Fruit fly (Drosophila melanogaster) whole organism, prepupa: ENCODE data around the gene stas.

Experiments
- Blimp-1 ChIP-seq: fragments of 200-800 bp; sonication (Bioruptor generic); optimal IDR thresholded peaks from 3 replicates; lab custom pipeline; 2017; ENCODE audit warnings: missing biosample characterization, missing genetic modification characterization, mild to moderate bottlenecking, moderate library complexity, missing genetic modification reagents
- CG10631 ChIP-seq: fragments of 200-800 bp; sonication (Bioruptor generic); optimal IDR thresholded peaks from 2 replicates; lab custom pipeline; 2016; ENCODE audit warnings: missing biosample characterization, missing genetic modification characterization
- CG11294 ChIP-seq: fragments of 200-800 bp; sonication (Bioruptor generic); IDR thresholded peaks from 2 replicates; pipeline ENCODE4 v1.3.6; 2022; ENCODE audit warnings: missing biosample characterization, missing genetic modification characterization
- CG11762 ChIP-seq: fragments of 200-800 bp; sonication (Bioruptor generic); optimal IDR thresholded peaks from 3 replicates; lab custom pipeline; 2016; ENCODE audit warnings: missing biosample characterization, missing genetic modification characterization; ENCODE audit not compliant: insufficient read depth
- CG11902 ChIP-seq: fragments of 200-800 bp; sonication (Bioruptor generic); optimal IDR thresholded peaks from 3 replicates; lab custom pipeline; 2016; ENCODE audit warnings: missing biosample characterization, missing genetic modification characterization
- CG1621 ChIP-seq: fragments of 200-800 bp; sonication (Bioruptor generic); optimal IDR thresholded peaks from 3 replicates; lab custom pipeline; 2018; ENCODE audit warnings: missing biosample characterization, mild to moderate bottlenecking, missing genetic modification characterization
- CG16779 ChIP-seq: fragments of 200-800 bp; sonication (Bioruptor generic); optimal IDR thresholded peaks from 3 replicates; lab custom pipeline; 2017; ENCODE audit warnings: missing biosample characterization, mild to moderate bottlenecking, missing genetic modification characterization
- CG3032 ChIP-seq: fragments of 200-800 bp; optimal IDR thresholded peaks from 2 replicates; lab custom pipeline; 2019; ENCODE audit warnings: missing biosample characterization, mild to moderate bottlenecking, missing genetic modification characterization, moderate library complexity
- CG31627 ChIP-seq: fragments of 200-800 bp; sonication (Bioruptor generic); optimal IDR thresholded peaks from 3 replicates; lab custom pipeline; 2016; ENCODE audit warnings: missing biosample characterization, missing genetic modification characterization
- CG32006 ChIP-seq: fragments of 200-800 bp; sonication (Bioruptor generic); optimal IDR thresholded peaks from 3 replicates; lab custom pipeline; 2017; ENCODE audit warnings: missing biosample characterization, mild to moderate bottlenecking, missing genetic modification characterization
- CG3919 ChIP-seq: fragments of 200-800 bp; sonication (Bioruptor generic); optimal IDR thresholded peaks from 3 replicates; lab custom pipeline; 2016; ENCODE audit warnings: missing biosample characterization, missing genetic modification characterization
- CG4318 ChIP-seq: fragments of 200-800 bp; sonication (Bioruptor generic); optimal IDR thresholded peaks from 3 replicates; lab custom pipeline; 2017; ENCODE audit warnings: missing biosample characterization, mild to moderate bottlenecking, missing genetic modification characterization
- CG6163 ChIP-seq: fragments of 200-800 bp; sonication (Bioruptor generic); IDR thresholded peaks from 3 replicates; pipeline ENCODE4 v1.3.6; 2022; ENCODE audit warnings: missing biosample characterization, missing genetic modification characterization
- CG6276 ChIP-seq: fragments of 200-800 bp; sonication (Bioruptor generic); optimal IDR thresholded peaks from 2 replicates; lab custom pipeline; 2017; ENCODE audit warnings: missing biosample characterization, mild to moderate bottlenecking, missing genetic modification characterization
- CG6808 ChIP-seq: fragments of 200-800 bp; sonication (Bioruptor generic); optimal IDR thresholded peaks from 3 replicates; lab custom pipeline; 2017; ENCODE audit warnings: missing biosample characterization, missing genetic modification characterization, mild to moderate bottlenecking, moderate library complexity, missing genetic modification reagents
- CG6854 ChIP-seq: fragments of 200-800 bp; sonication (Bioruptor generic); optimal IDR thresholded peaks from 2 replicates; lab custom pipeline; 2017; ENCODE audit warnings: missing biosample characterization, mild to moderate bottlenecking, missing genetic modification characterization
- CG7368 ChIP-seq: fragments of 200-800 bp; sonication (Bioruptor generic); optimal IDR thresholded peaks from 3 replicates; lab custom pipeline; 2016; ENCODE audit warnings: missing biosample characterization, missing genetic modification characterization
- CG8119 ChIP-seq: fragments of 200-800 bp; sonication (Bioruptor generic); IDR thresholded peaks from 3 replicates; pipeline ENCODE4 v1.3.6; 2022; ENCODE audit warnings: missing biosample characterization, missing genetic modification characterization
- CG8319 ChIP-seq: fragments of 200-800 bp; sonication (Bioruptor generic); optimal IDR thresholded peaks from 3 replicates; lab custom pipeline; 2016; ENCODE audit warnings: missing biosample characterization, missing genetic modification characterization
- CG9139 ChIP-seq: fragments of 200-800 bp; sonication (Bioruptor generic); optimal IDR thresholded peaks from 3 replicates; lab custom pipeline; 2017; ENCODE audit warnings: missing biosample characterization, mild to moderate bottlenecking, missing genetic modification characterization
- Eip75B ChIP-seq: fragments of 200-800 bp; sonication (Bioruptor generic); optimal IDR thresholded peaks from 3 replicates; lab custom pipeline; 2016; ENCODE audit warnings: missing biosample characterization, missing genetic modification characterization
- Eip78C ChIP-seq: fragments of 200-800 bp; sonication (Bioruptor generic); peaks from one replicate; lab custom pipeline; 2016; ENCODE audit warnings: missing biosample characterization, missing genetic modification characterization
- Eip93F ChIP-seq: fragments of 200-800 bp; sonication (Bioruptor generic); optimal IDR thresholded peaks from 2 replicates; lab custom pipeline; 2016; ENCODE audit warnings: missing biosample characterization, mild to moderate bottlenecking, missing genetic modification characterization
- Ets21C ChIP-seq: fragments of 200-800 bp; sonication (Bioruptor generic); optimal IDR thresholded peaks from 3 replicates; lab custom pipeline; 2016; ENCODE audit warnings: missing biosample characterization, missing genetic modification characterization
- Ets96B ChIP-seq: fragments of 200-800 bp; optimal IDR thresholded peaks from 2 replicates; lab custom pipeline; 2019; ENCODE audit warnings: missing biosample characterization, mild to moderate bottlenecking, missing genetic modification characterization, moderate library complexity
- Gug ChIP-seq: fragments of 200-800 bp; sonication (Bioruptor generic); IDR thresholded peaks from 2 replicates; pipeline ENCODE4 v1.3.6; 2022; ENCODE audit warnings: missing biosample characterization, missing genetic modification characterization
- Hr4 ChIP-seq: fragments of 200-800 bp; sonication (Bioruptor generic); optimal IDR thresholded peaks from 3 replicates; lab custom pipeline; 2016; ENCODE audit warnings: missing biosample characterization, missing genetic modification characterization
- OdsH ChIP-seq: fragments of 200-800 bp; sonication (Bioruptor generic); optimal IDR thresholded peaks from 3 replicates; lab custom pipeline; 2016; ENCODE audit warnings: missing biosample characterization, missing genetic modification characterization
- Smox ChIP-seq: fragments of 200-800 bp; sonication (Bioruptor generic); optimal IDR thresholded peaks from 3 replicates; lab custom pipeline; 2016; ENCODE audit warnings: missing biosample characterization, missing genetic modification characterization
- Sox14 ChIP-seq: fragments of 200-800 bp; sonication (Bioruptor generic); optimal IDR thresholded peaks from 3 replicates; lab custom pipeline; 2016; ENCODE audit warnings: missing biosample characterization, missing genetic modification characterization
- Sox15 ChIP-seq: fragments of 200-800 bp; sonication (Bioruptor generic); optimal IDR thresholded peaks from 3 replicates; lab custom pipeline; 2016; ENCODE audit warnings: missing biosample characterization, missing genetic modification characterization
- acj6 ChIP-seq: fragments of 200-800 bp; sonication (Bioruptor generic); optimal IDR thresholded peaks from 3 replicates; lab custom pipeline; 2016; ENCODE audit warnings: missing biosample characterization, missing genetic modification characterization
- cyc ChIP-seq: fragments of 200-800 bp; sonication (Bioruptor generic); optimal IDR thresholded peaks from 3 replicates; lab custom pipeline; 2016; ENCODE audit warnings: missing biosample characterization, missing genetic modification characterization
- dac ChIP-seq: fragments of 200-800 bp; sonication (Bioruptor generic); optimal IDR thresholded peaks from 2 replicates; lab custom pipeline; 2017; ENCODE audit warnings: missing biosample characterization, mild to moderate bottlenecking, missing genetic modification characterization
- dsx ChIP-seq: fragments of 200-800 bp; optimal IDR thresholded peaks from 3 replicates; lab custom pipeline; 2019; ENCODE audit warnings: missing biosample characterization, mild to moderate bottlenecking, missing genetic modification characterization, moderate library complexity; ENCODE audit not compliant: poor library complexity, severe bottlenecking
- eg ChIP-seq: fragments of 200-800 bp; sonication (Bioruptor generic); IDR thresholded peaks from 3 replicates; pipeline ENCODE4 v1.3.6; 2022; ENCODE audit warnings: missing biosample characterization, missing genetic modification characterization
- esn ChIP-seq: fragments of 200-800 bp; sonication (Bioruptor generic); optimal IDR thresholded peaks from 2 replicates; lab custom pipeline; 2016; ENCODE audit warnings: missing biosample characterization, mild to moderate bottlenecking, missing genetic modification characterization, moderate library complexity
- fd59A ChIP-seq: fragments of 200-800 bp; sonication (Bioruptor generic); optimal IDR thresholded peaks from 2 replicates; lab custom pipeline; 2017; ENCODE audit warnings: missing biosample characterization, mild to moderate bottlenecking, missing genetic modification characterization, missing genetic modification reagents
- fd85E ChIP-seq: fragments of 200-800 bp; sonication (Bioruptor generic); optimal IDR thresholded peaks from 3 replicates; lab custom pipeline; 2016; ENCODE audit warnings: missing biosample characterization, missing genetic modification characterization
- lz ChIP-seq: fragments of 200-800 bp; sonication (Bioruptor generic); optimal IDR thresholded peaks from 3 replicates; lab custom pipeline; 2016; ENCODE audit warnings: missing biosample characterization, missing genetic modification characterization
- net ChIP-seq: fragments of 200-800 bp; sonication (Bioruptor generic); optimal IDR thresholded peaks from 3 replicates; lab custom pipeline; 2016; ENCODE audit warnings: missing biosample characterization, missing genetic modification characterization
- pdm3 ChIP-seq: fragments of 200-800 bp; sonication (Bioruptor generic); optimal IDR thresholded peaks from 3 replicates; lab custom pipeline; 2016; ENCODE audit warnings: missing biosample characterization, missing genetic modification characterization
- salr ChIP-seq, 2 experiments: fragments of 200-800 bp; sonication (Bioruptor generic); optimal IDR thresholded peaks; 3 replicates each; lab custom pipeline; 2016 to 2018; ENCODE audit warnings: missing biosample characterization in 2 of 2, missing genetic modification characterization in 2 of 2, mild to moderate bottlenecking in 1 of 2
- spab ChIP-seq: fragments of 200-800 bp; sonication (Bioruptor generic); optimal IDR thresholded peaks from 2 replicates; lab custom pipeline; 2017; ENCODE audit warnings: missing biosample characterization, mild to moderate bottlenecking, missing genetic modification characterization, missing genetic modification reagents
- ss ChIP-seq, 2 experiments: fragments of 200-800 bp; sonication (Bioruptor generic); optimal IDR thresholded peaks; 2 replicates in 1 of 2; 3 replicates in 1 of 2; lab custom pipeline; 2017 to 2018; ENCODE audit warnings: mild to moderate bottlenecking in 2 of 2, missing biosample characterization in 2 of 2, missing genetic modification characterization in 2 of 2, moderate library complexity in 1 of 2
- svp ChIP-seq: fragments of 200-800 bp; sonication (Bioruptor generic); peaks from one replicate; lab custom pipeline; 2016; ENCODE audit warnings: missing biosample characterization, missing genetic modification characterization
- topi ChIP-seq: fragments of 200-800 bp; sonication (Bioruptor generic); optimal IDR thresholded peaks from 3 replicates; lab custom pipeline; 2016; ENCODE audit warnings: missing biosample characterization, missing genetic modification characterization
- vri ChIP-seq: fragments of 200-800 bp; sonication (Bioruptor generic); optimal IDR thresholded peaks from 3 replicates; lab custom pipeline; 2016; ENCODE audit warnings: missing biosample characterization, mild to moderate bottlenecking, missing genetic modification characterization

The stas gene

DNA sequence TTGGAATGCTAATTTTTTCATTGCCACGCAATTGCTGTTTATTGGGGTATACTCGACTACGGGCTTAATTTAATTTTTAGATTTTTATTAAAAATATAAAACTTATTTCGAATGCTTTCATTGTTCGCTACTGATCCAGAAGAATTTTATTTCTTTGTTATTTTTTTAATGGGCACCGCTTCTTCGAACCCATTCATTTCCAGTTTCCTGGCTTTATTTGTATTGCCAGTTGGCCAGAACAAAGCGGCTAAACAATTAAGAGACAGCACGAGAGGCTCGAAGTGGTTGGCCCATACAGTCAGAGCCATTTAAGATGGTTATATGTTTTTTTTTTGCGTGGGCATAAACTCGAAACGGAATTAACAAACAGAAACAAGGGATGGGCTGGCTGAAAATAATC lies 31.9 kb downstream of the stas start (continued):
- peak; percentile 80 for TF ChIP-seq cyc (GFP tag; lab: Kevin White, UChicago)
- peak; percentile 75 for TF ChIP-seq vri
- TF ChIP-seq CG10631, result peak; percentile 82
- no peak for TF ChIP-seq CG6276 (GFP tag; lab: Kevin White, UChicago)
- peak; percentile 42 for TF ChIP-seq Blimp-1 (GFP tag; lab: Kevin White, UChicago)
- peak; percentile 59 for TF ChIP-seq CG6808 (GFP tag; lab: Kevin White, UChicago)
- peak; percentile 80 for TF ChIP-seq eg (GFP tag; lab: Robert Waterston, UW)
- peak; percentile 56 for TF ChIP-seq CG8319 (GFP tag; lab: Kevin White, UChicago)
- peak; percentile 55 for TF ChIP-seq CG9139 (GFP tag; lab: Kevin White, UChicago)
- TF ChIP-seq fd85E (GFP tag; lab: Kevin White, UChicago), result no peak
- peak; percentile 69 for TF ChIP-seq CG7368 (GFP tag; lab: Kevin White, UChicago)
- TF ChIP-seq spab (GFP tag; lab: Kevin White, UChicago), result peak; percentile 21
- TF ChIP-seq dac (GFP tag; lab: Kevin White, UChicago), result peak; percentile 17
- peak; percentile 23 for TF ChIP-seq CG1621 (tag; lab: Kevin White, UChicago)
- no peak for TF ChIP-seq CG16779
- TF ChIP-seq net, result peak; percentile 82
- TF ChIP-seq acj6, result peak; percentile 80
- TF ChIP-seq Eip75B (GFP tag; lab: Kevin White, UChicago), result peak; percentile 77
- peak; percentile 85 for TF ChIP-seq OdsH (GFP tag; lab: Kevin White, UChicago)
- peak; percentile 23 for TF ChIP-seq fd59A (GFP tag; lab: Kevin White, UChicago)
- TF ChIP-seq Eip78C (GFP tag; lab: Kevin White, UChicago), result peak; percentile 95
- peak; percentile 82 for TF ChIP-seq CG6163
- peak; percentile 51 for TF ChIP-seq CG11762 (GFP tag; lab: Kevin White, UChicago)
- peak; percentile 82 for TF ChIP-seq pdm3 (GFP tag; lab: Kevin White, UChicago)
- TF ChIP-seq CG11902 (GFP tag; lab: Kevin White, UChicago), result peak; percentile 73
- peak; percentile 67 for TF ChIP-seq dsx (GFP tag; lab: Kevin White, UChicago)
- peak; percentile 84 for TF ChIP-seq topi (GFP tag; lab: Kevin White, UChicago)
- peak; percentile 73 for TF ChIP-seq CG32006 (GFP tag; lab: Kevin White, UChicago)
- peak; percentile 82 for TF ChIP-seq Sox14 (GFP tag; lab: Kevin White, UChicago)
- TF ChIP-seq Sox15, result peak; percentile 68
- peak; percentile 88 for TF ChIP-seq esn (GFP tag; lab: Kevin White, UChicago)
- TF ChIP-seq CG31627 (GFP tag; lab: Kevin White, UChicago), result peak; percentile 73
- peak; percentile 91 for TF ChIP-seq svp (GFP tag; lab: Kevin White, UChicago)
- TF ChIP-seq Gug (GFP tag; lab: Robert Waterston, UW), result peak; percentile 50; the same call in 1 of the 2 replicates
- peak; percentile 83 for TF ChIP-seq CG3919
- TF ChIP-seq CG11294 (GFP tag; lab: Robert Waterston, UW), result peak; percentile 39; the same call in 1 of the 2 replicates
- peak; percentile 29 to 73 for TF ChIP-seq ss (GFP tag; optimal IDR thresholded peaks at IDR 0.05; lab: Kevin White, UChicago)
- TF ChIP-seq lz (GFP tag; lab: Kevin White, UChicago), result peak; percentile 83
- peak; percentile 59 for TF ChIP-seq CG6854
- TF ChIP-seq, all 60 proteins: peak for 55

DNA sequence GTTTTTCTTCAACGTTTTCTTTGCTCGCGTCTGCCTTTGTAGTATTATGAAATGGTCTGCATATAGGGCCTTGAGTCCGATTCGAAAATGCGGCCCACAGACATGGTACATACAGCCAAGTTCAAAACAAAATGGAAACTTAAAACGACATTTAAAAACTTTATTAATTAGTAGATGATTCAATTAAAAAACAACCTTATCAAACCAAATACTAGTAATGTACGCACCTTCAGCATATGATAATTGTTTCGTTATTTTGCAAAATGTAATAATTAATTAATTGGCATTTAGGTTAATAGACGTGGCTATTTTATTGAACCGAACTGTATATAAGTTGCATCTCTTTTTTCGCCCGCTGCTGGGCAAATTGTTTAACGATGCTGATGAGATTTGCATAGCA lies 33.0 kb downstream of the stas start:
- no peak for TF ChIP-seq fd85E (GFP tag; lab: Kevin White, UChicago)
- TF ChIP-seq fd59A (GFP tag; lab: Kevin White, UChicago), result no peak
- no peak for TF ChIP-seq salr (GFP tag; optimal IDR thresholded peaks at IDR 0.05; lab: Kevin White, UChicago)
- TF ChIP-seq dsx (GFP tag; lab: Kevin White, UChicago), result peak; percentile 38
- TF ChIP-seq CG8119, result no peak
- no peak for TF ChIP-seq Gug (GFP tag; lab: Robert Waterston, UW)
- no peak for TF ChIP-seq CG11294 (GFP tag; lab: Robert Waterston, UW)
- TF ChIP-seq esn (GFP tag; lab: Kevin White, UChicago), result no peak
- no peak for TF ChIP-seq acj6
- TF ChIP-seq Sox15, result no peak
- peak; percentile 62 for TF ChIP-seq svp (GFP tag; lab: Kevin White, UChicago)
- TF ChIP-seq lz (GFP tag; lab: Kevin White, UChicago), result no peak
- no peak for TF ChIP-seq Eip75B (GFP tag; lab: Kevin White, UChicago)
- no peak for TF ChIP-seq CG11902 (GFP tag; lab: Kevin White, UChicago)
- no peak for TF ChIP-seq CG31627 (GFP tag; lab: Kevin White, UChicago)
- no peak for TF ChIP-seq OdsH (GFP tag; lab: Kevin White, UChicago)
- TF ChIP-seq CG4318, result no peak
- TF ChIP-seq Sox14 (GFP tag; lab: Kevin White, UChicago), result no peak
- no peak for TF ChIP-seq Eip93F (GFP tag; lab: Kevin White, UChicago)
- TF ChIP-seq CG10631, result peak; percentile 23
- TF ChIP-seq Smox (GFP tag; lab: Kevin White, UChicago), result no peak
- TF ChIP-seq Ets96B (tag; lab: Kevin White, UChicago), result peak; percentile 20
- no peak for TF ChIP-seq Ets21C
- no peak for TF ChIP-seq Hr4
- no peak for TF ChIP-seq spab (GFP tag; lab: Kevin White, UChicago)
- peak; percentile 16 for TF ChIP-seq CG3032
- no peak for TF ChIP-seq dac (GFP tag; lab: Kevin White, UChicago)
